Worm (Caenorhabditis elegans) whole organism, mixed stage, embryonic: ENCODE data around the gene F23F1.6.

Experiments used
- M03D4.4 ChIP-seq: sonication (generic microtip); optimal IDR thresholded peaks from 2 replicates; lab custom pipeline; 2017; ENCODE audit warnings: mild to moderate bottlenecking, missing genetic modification characterization, missing compliant biosample characterization
- ceh-39 ChIP-seq: fragments of 150-350 bp; optimal IDR thresholded peaks from 2 replicates; lab custom pipeline; 2014; ENCODE audit warnings: missing biosample characterization, missing genetic modification characterization
- elt-1 ChIP-seq: sonication (generic microtip); optimal IDR thresholded peaks from 2 replicates; lab custom pipeline; 2017; ENCODE audit warnings: missing genetic modification characterization, mild to moderate bottlenecking, missing compliant biosample characterization, antibody characterized with exemption, moderate library complexity, borderline replicate concordance; ENCODE audit not compliant: insufficient read depth
- elt-3 ChIP-seq: fragments of 150-350 bp; optimal IDR thresholded peaks from 2 replicates; lab custom pipeline; 2014; ENCODE audit warnings: missing biosample characterization, missing genetic modification characterization
- lsy-2 ChIP-seq: fragments of 150-350 bp; optimal IDR thresholded peaks from 2 replicates; lab custom pipeline; 2014; ENCODE audit warnings: missing biosample characterization, missing genetic modification characterization
- mab-5 ChIP-seq: fragments of 150-350 bp; optimal IDR thresholded peaks from 2 replicates; lab custom pipeline; 2014; ENCODE audit warnings: missing biosample characterization, missing genetic modification characterization
- mep-1 ChIP-seq: fragments of 150-350 bp; optimal IDR thresholded peaks from 2 replicates; lab custom pipeline; 2017; ENCODE audit warnings: missing biosample characterization, missing genetic modification reagents, missing genetic modification characterization, inconsistent platforms
- nhr-12 ChIP-seq: fragments of 150-350 bp; optimal IDR thresholded peaks from 2 replicates; lab custom pipeline; 2014; ENCODE audit warnings: missing biosample characterization, missing genetic modification characterization
- nhr-76 ChIP-seq: sonication (generic microtip); optimal IDR thresholded peaks from 2 replicates; lab custom pipeline; 2017; ENCODE audit warnings: missing biosample characterization, missing genetic modification characterization
- pha-4 ChIP-seq: fragments of 150-350 bp; optimal IDR thresholded peaks from 2 replicates; lab custom pipeline; 2018; ENCODE audit warnings: missing biosample characterization, missing genetic modification reagents, missing genetic modification characterization
- sptf-1 ChIP-seq: sonication (generic microtip); optimal IDR thresholded peaks from 2 replicates; lab custom pipeline; 2017; ENCODE audit warnings: mild to moderate bottlenecking, missing genetic modification characterization, moderate library complexity, missing compliant biosample characterization

DNA sequence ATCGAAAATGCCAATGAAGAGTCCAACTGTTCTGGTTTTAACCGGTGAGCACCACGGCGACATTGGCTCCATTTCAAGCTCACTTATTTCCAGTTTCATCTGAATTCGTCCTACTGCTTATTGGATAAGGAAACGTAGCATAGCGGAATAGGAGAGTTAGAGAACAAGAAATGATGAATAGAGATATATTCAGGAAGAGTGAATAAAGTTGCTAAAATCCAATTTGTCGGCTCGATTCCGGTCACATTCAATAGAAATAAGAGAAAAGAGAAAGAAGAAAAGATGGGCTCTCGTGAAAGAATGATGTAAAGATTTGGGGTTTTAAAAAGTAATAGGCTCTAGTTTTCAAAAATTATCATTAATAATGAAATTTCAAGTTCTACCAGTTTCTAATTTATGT lies 36.2 kb upstream of the F23F1.6 start:
- TF ChIP-seq ceh-39 (tag; lab: Kevin White, UChicago) (no peak), mep-1 (tag; lab: Kevin White, UChicago) (no peak), pha-4 (tag; lab: Kevin White, UChicago) (no peak), nhr-12 (no peak), mab-5 (tag; lab: Kevin White, UChicago) (no peak), lsy-2 (no peak), nhr-76 (tag; lab: Kevin White, UChicago) (no peak), sptf-1 (tag; lab: Kevin White, UChicago) (no peak), elt-1 (no peak), elt-3 (tag; lab: Kevin White, UChicago) (no peak), M03D4.4 (tag; lab: Kevin White, UChicago) (no peak)
